Worm (Caenorhabditis elegans) whole organism, L1 larva: ENCODE measurements around the gene crld-1.

ENCODE experiments used
- C16A3.4 ChIP-seq: fragments of 150-350 bp; optimal IDR thresholded peaks from 2 replicates; lab custom pipeline; 2014; ENCODE audit warnings: missing biosample characterization, missing genetic modification characterization
- C34B4.2 ChIP-seq: sonication (generic microtip); optimal IDR thresholded peaks from 2 replicates; lab custom pipeline; 2017; ENCODE audit warnings: mild to moderate bottlenecking, missing genetic modification characterization, missing compliant biosample characterization
- aha-1 ChIP-seq: fragments of 150-350 bp; optimal IDR thresholded peaks from 2 replicates; lab custom pipeline; 2014; ENCODE audit warnings: missing biosample characterization, missing genetic modification characterization
- ama-1 ChIP-seq: fragments of 150-350 bp; optimal IDR thresholded peaks from 2 replicates; lab custom pipeline; 2014
- ceh-63 ChIP-seq: fragments of 200-800 bp; sonication (Bioruptor generic); optimal IDR thresholded peaks from 2 replicates; lab custom pipeline; 2018; ENCODE audit warnings: mild to moderate bottlenecking, missing genetic modification characterization, missing compliant biosample characterization
- ceh-82 ChIP-seq, 3 experiments: fragments of 150-350 bp in 1 of 3; sonication (generic microtip) in 2 of 3; optimal IDR thresholded peaks; 2 replicates each; lab custom pipeline; 2014 to 2017; ENCODE audit warnings: missing biosample characterization in 3 of 3, missing genetic modification characterization in 3 of 3
- ces-1 ChIP-seq: fragments of 150-350 bp; optimal IDR thresholded peaks from 2 replicates; lab custom pipeline; 2014; ENCODE audit warnings: missing biosample characterization, missing genetic modification reagents, missing genetic modification characterization
- efl-1 ChIP-seq, 4 experiments: fragments of 150-350 bp; optimal IDR thresholded peaks in 3 of 4; peaks in 1 of 4; 1 replicate in 1 of 4; 2 replicates in 3 of 4; lab custom pipeline; 2014; ENCODE audit warnings: missing biosample characterization in 2 of 4, missing genetic modification characterization in 2 of 4, missing genetic modification reagents in 2 of 4
- egl-27 ChIP-seq, 2 experiments: fragments of 150-350 bp in 1 of 2; sonication (generic microtip); optimal IDR thresholded peaks; 3 replicates each; lab custom pipeline; 2017 to 2018; ENCODE audit warnings: missing biosample characterization in 2 of 2, missing genetic modification characterization in 2 of 2, missing genetic modification reagents in 2 of 2
- elt-2 ChIP-seq: sonication (generic microtip); optimal IDR thresholded peaks from 2 replicates; lab custom pipeline; 2016; ENCODE audit warnings: missing genetic modification characterization, mild to moderate bottlenecking, inconsistent platforms, missing compliant biosample characterization, missing genetic modification reagents
- elt-3 ChIP-seq, 6 experiments: fragments of 150-350 bp in 1 of 6; sonication (generic microtip); optimal IDR thresholded peaks; 2 replicates each; lab custom pipeline; 2017 to 2018; ENCODE audit warnings: missing biosample characterization in 6 of 6, missing genetic modification characterization in 6 of 6, inconsistent platforms in 1 of 6
- ets-5 ChIP-seq: fragments of 200-800 bp; sonication (Bioruptor generic); IDR thresholded peaks from 2 replicates; pipeline ENCODE4 v1.3.6; 2022; ENCODE audit warnings: missing genetic modification characterization, missing compliant biosample characterization
- fkh-8 ChIP-seq: sonication (generic microtip); optimal IDR thresholded peaks from 2 replicates; lab custom pipeline; 2016; ENCODE audit warnings: mild to moderate bottlenecking, missing genetic modification characterization, missing compliant biosample characterization
- fos-1 ChIP-seq: fragments of 150-350 bp; optimal IDR thresholded peaks from 2 replicates; lab custom pipeline; 2014; ENCODE audit warnings: missing biosample characterization, missing genetic modification characterization
- grh-1 ChIP-seq: fragments of 200-800 bp; sonication (Bioruptor generic); IDR thresholded peaks from 2 replicates; pipeline ENCODE4 v1.3.6; 2022; ENCODE audit warnings: missing genetic modification reagents, missing genetic modification characterization, missing compliant biosample characterization
- hlh-17 ChIP-seq: fragments of 200-800 bp; sonication (Bioruptor generic); optimal IDR thresholded peaks from 2 replicates; lab custom pipeline; 2018; ENCODE audit warnings: missing genetic modification characterization, mild to moderate bottlenecking, missing compliant biosample characterization, moderate library complexity, borderline replicate concordance
- irx-1 ChIP-seq: sonication (generic microtip); optimal IDR thresholded peaks from 2 replicates; lab custom pipeline; 2016; ENCODE audit warnings: missing genetic modification characterization, missing compliant biosample characterization
- isw-1 ChIP-seq: fragments of 200-800 bp; sonication (Bioruptor generic); IDR thresholded peaks from 2 replicates; pipeline ENCODE4 v1.3.6; 2022; ENCODE audit warnings: missing genetic modification characterization, missing compliant biosample characterization
- lin-14 ChIP-seq: fragments of 200-800 bp; sonication (Bioruptor generic); optimal IDR thresholded peaks from 2 replicates; lab custom pipeline; 2018; ENCODE audit warnings: mild to moderate bottlenecking, missing genetic modification characterization, moderate library complexity, missing compliant biosample characterization
- lin-15B ChIP-seq: fragments of 150-350 bp; sonication (generic microtip); optimal IDR thresholded peaks from 3 replicates; lab custom pipeline; 2014; ENCODE audit warnings: missing biosample characterization, missing genetic modification characterization
- lin-39 ChIP-seq: fragments of 150-350 bp; optimal IDR thresholded peaks from 2 replicates; lab custom pipeline; 2014; ENCODE audit warnings: missing biosample characterization, missing genetic modification reagents, missing genetic modification characterization
- lsy-2 ChIP-seq, 2 experiments: fragments of 150-350 bp; optimal IDR thresholded peaks; 2 replicates each; lab custom pipeline; 2014; ENCODE audit warnings: missing biosample characterization in 2 of 2, missing genetic modification characterization in 2 of 2
- mab-9 ChIP-seq: fragments of 200-800 bp; sonication (Bioruptor generic); IDR thresholded peaks from 2 replicates; pipeline ENCODE4 v1.3.6; 2022; ENCODE audit warnings: missing genetic modification reagents, missing genetic modification characterization, missing compliant biosample characterization
- mdl-1 ChIP-seq, 2 experiments: fragments of 150-350 bp; optimal IDR thresholded peaks; 2 replicates each; lab custom pipeline; 2014 to 2017; ENCODE audit warnings: missing biosample characterization in 2 of 2, missing genetic modification characterization in 2 of 2, inconsistent platforms in 1 of 2
- nhr-20 ChIP-seq: sonication (generic microtip); optimal IDR thresholded peaks from 2 replicates; lab custom pipeline; 2016; ENCODE audit warnings: mild to moderate bottlenecking, missing genetic modification characterization, missing compliant biosample characterization
- nhr-237 ChIP-seq: fragments of 150-350 bp; optimal IDR thresholded peaks from 2 replicates; lab custom pipeline; 2014; ENCODE audit warnings: missing biosample characterization, missing genetic modification characterization
- nhr-85 ChIP-seq: sonication (generic microtip); peaks from one replicate; lab custom pipeline; 2016; ENCODE audit warnings: missing genetic modification characterization, inconsistent platforms, missing compliant biosample characterization
- pag-3 ChIP-seq: sonication (generic microtip); optimal IDR thresholded peaks from 2 replicates; lab custom pipeline; 2017; ENCODE audit warnings: missing genetic modification characterization, mild to moderate bottlenecking, missing compliant biosample characterization, antibody characterized with exemption, borderline replicate concordance; ENCODE audit not compliant: insufficient read depth
- skn-1 ChIP-seq: fragments of 150-350 bp; optimal IDR thresholded peaks from 2 replicates; lab custom pipeline; 2014; ENCODE audit warnings: missing biosample characterization, missing genetic modification characterization
- tbx-2 ChIP-seq: sonication (generic microtip); optimal IDR thresholded peaks from 2 replicates; lab custom pipeline; 2016; ENCODE audit warnings: missing genetic modification characterization, missing compliant biosample characterization
- unc-30 ChIP-seq: sonication (generic microtip); optimal IDR thresholded peaks from 2 replicates; lab custom pipeline; 2017; ENCODE audit warnings: missing biosample characterization, missing genetic modification characterization
- unc-62 ChIP-seq: fragments of 150-350 bp; optimal IDR thresholded peaks from 2 replicates; lab custom pipeline; 2014; ENCODE audit warnings: missing biosample characterization, missing genetic modification reagents, missing genetic modification characterization
- unc-86 ChIP-seq: sonication (generic microtip); optimal IDR thresholded peaks from 2 replicates; lab custom pipeline; 2016; ENCODE audit warnings: missing genetic modification characterization, missing compliant biosample characterization
- unc-98 ChIP-seq: fragments of 200-800 bp; sonication (Bioruptor generic); IDR thresholded peaks from 2 replicates; pipeline ENCODE4 v1.3.6; 2022; ENCODE audit warnings: missing genetic modification characterization, missing compliant biosample characterization
- ztf-11 ChIP-seq, 2 experiments: sonication (generic microtip); optimal IDR thresholded peaks; 2 replicates each; lab custom pipeline; 2016 to 2017; ENCODE audit warnings: missing genetic modification characterization in 2 of 2, missing biosample characterization in 1 of 2, missing compliant biosample characterization in 1 of 2

Gene crld-1

ce11 chrIV:13189467-13189866, 35.2 kb upstream of the crld-1 start, which contains the start of gene F58D2.2 (continued):
- TF ChIP-seq irx-1 (tag; lab: Kevin White, UChicago) = no peak

- TF ChIP-seq unc-30 (tag; lab: Kevin White, UChicago) (no peak), ceh-63 (GFP tag; lab: Kevin White, UChicago) (no peak), elt-2 (tag; lab: Kevin White, UChicago) (no peak), lsy-2 (tag; optimal IDR thresholded peaks at IDR 0.05; lab: Kevin White, UChicago) (no peak), skn-1 (tag; lab: Kevin White, UChicago) (no peak), grh-1 (GFP tag; lab: Robert Waterston, UW) (no peak), elt-3 (tag; optimal IDR thresholded peaks at IDR 0.05; lab: Kevin White, UChicago) (no peak), efl-1 (optimal IDR thresholded peaks at IDR 0.05; lab: Kevin White, UChicago) (no peak), efl-1 (GFP tag; optimal IDR thresholded peaks at IDR 0.05 in 1 of 2; lab: Kevin White, UChicago) (no peak), unc-98 (GFP tag; lab: Robert Waterston, UW) (no peak), aha-1 (tag; lab: Kevin White, UChicago) (no peak), mdl-1 (tag; optimal IDR thresholded peaks at IDR 0.05; lab: Kevin White, UChicago) (no peak), ceh-82 (tag; optimal IDR thresholded peaks at IDR 0.05; lab: Kevin White, UChicago) (no peak), hlh-17 (GFP tag; lab: Kevin White, UChicago) (no peak), pag-3 (tag; lab: Kevin White, UChicago) (no peak), lin-14 (GFP tag; lab: Kevin White, UChicago) (no peak), fkh-8 (no peak), C16A3.4 (tag; lab: Kevin White, UChicago) (no peak), unc-62 (GFP tag; lab: Kevin White, UChicago) (no peak)
Observed at ce11 chrIV:13188959-13189358, 34.7 kb upstream of the crld-1 start, which contains the start of gene F58D2.4. Gene F58D2.4 (minus strand): TSS chrIV:13189059.

- TF ChIP-seq mab-9 (GFP tag; lab: Robert Waterston, UW) (0 out of 2 replicates have a peak, but pooled peaks have one; percentile 16), skn-1 (tag; lab: Kevin White, UChicago) (no peak)
Observed at ce11 chrIV:13180723-13181122, 26.5 kb upstream of the crld-1 start, which contains the start of gene F58D2.3. Gene F58D2.3 (minus strand): TSS chrIV:13180823.

ce11 chrIV:13179295-13179694, 25.1 kb upstream of the crld-1 start, which contains the start of gene lev-1:
Gene lev-1 (minus strand): TSS chrIV:13179395.
- peak; percentile 34 for TF ChIP-seq nhr-85 (tag; lab: Kevin White, UChicago)
- no peak for TF ChIP-seq ces-1 (GFP tag; lab: Kevin White, UChicago)
- TF ChIP-seq fos-1 = no peak
- TF ChIP-seq, all 84 proteins: peak for 1

- TF ChIP-seq mdl-1 (tag; optimal IDR thresholded peaks at IDR 0.05; lab: Kevin White, UChicago) (no peak), nhr-85 (tag; lab: Kevin White, UChicago) (no peak), ama-1 (no peak), lin-39 (no peak), tbx-2 (no peak), nhr-237 (no peak), unc-86 (tag; lab: Kevin White, UChicago) (no peak), egl-27 (tag; optimal IDR thresholded peaks at IDR 0.05; lab: Kevin White, UChicago) (no peak), pag-3 (tag; lab: Kevin White, UChicago) (no peak), nhr-20 (tag; lab: Kevin White, UChicago) (no peak), irx-1 (tag; lab: Kevin White, UChicago) (no peak), C34B4.2 (no peak), unc-98 (GFP tag; lab: Robert Waterston, UW) (no peak), isw-1 (GFP tag; lab: Robert Waterston, UW) (no peak), lin-15B (tag; lab: Kevin White, UChicago) (no peak), ztf-11 (tag; optimal IDR thresholded peaks at IDR 0.05; lab: Kevin White, UChicago) (no peak), ets-5 (GFP tag; lab: Robert Waterston, UW) (no peak), skn-1 (tag; lab: Kevin White, UChicago) (no peak)
Observed at ce11 chrIV:13173359-13173758, 19.1 kb upstream of the crld-1 start.
